Fruit fly (Drosophila melanogaster): ENCODE data around the gene CG14968.

DNA sequence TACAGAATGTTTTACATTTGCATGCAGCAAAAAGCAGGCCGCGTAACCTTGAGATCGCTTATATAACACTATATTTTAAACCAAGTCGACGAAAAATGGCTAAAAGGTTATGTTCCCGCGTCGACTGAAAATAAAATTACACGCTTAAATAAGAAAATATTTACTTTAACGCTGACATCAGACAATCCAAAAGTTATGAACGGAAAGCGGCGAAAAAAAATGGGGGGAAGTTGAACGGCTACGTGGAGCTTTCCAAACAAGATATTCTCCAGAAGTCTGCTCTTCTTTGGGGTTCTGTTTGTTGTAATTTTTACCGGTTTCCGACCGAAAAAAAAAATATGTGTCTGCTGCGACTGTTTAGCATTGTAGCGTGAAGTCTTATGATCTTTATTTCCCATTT, 41.6 kb upstream of the CG14968 start:
- TF ChIP-seq CG8478 (optimal IDR thresholded peaks at IDR 0.05) = no peak
- TF ChIP-seq pan (optimal IDR thresholded peaks at IDR 0.05) = no peak
